Worm (Caenorhabditis elegans): Measurements from ENCODE around the gene K11H12.6.

ce11 chrIV:684197-684596 is 17.1 kb downstream of the K11H12.6 start, which contains the start of gene cutl-28:
- TF ChIP-seq flt-1 (GFP tag; IDR thresholded peaks at IDR 0.05) = no peak
- TF ChIP-seq cog-1 (tag; optimal IDR thresholded peaks at IDR 0.05) = no peak

All from whole organism, midembryonic.